Fruit fly (Drosophila melanogaster): ENCODE measurements around the gene CG46339.
A peak's percentile ranks its signal among the peaks of the same experiment; 100 is the strongest.

CG46339 gene

DNA sequence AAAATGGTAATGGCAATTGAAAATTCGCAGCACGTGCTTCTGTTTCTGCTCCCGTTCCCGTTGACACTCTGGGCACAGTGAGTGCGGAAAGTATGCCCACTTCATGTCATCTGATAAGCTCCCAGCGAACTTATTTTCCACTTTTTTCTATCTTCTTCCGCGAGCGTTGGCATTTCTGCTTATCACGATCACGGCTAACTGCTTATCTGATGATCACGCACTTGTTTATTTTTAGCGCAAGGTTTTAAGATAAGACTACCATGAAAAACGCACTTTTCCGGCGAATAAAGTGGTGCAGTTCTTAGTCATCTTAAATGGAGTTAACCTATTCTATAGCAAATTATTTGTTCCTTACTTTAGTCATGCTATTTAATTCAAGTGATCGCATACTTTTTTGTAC, 21.9 kb downstream of the CG46339 start (continued):
- TF ChIP-seq btn (GFP tag; optimal IDR thresholded peaks at IDR 0.05) (peak; percentile 19), CG8089 (GFP tag; optimal IDR thresholded peaks at IDR 0.05) (peak; percentile 7), bsh (GFP tag; optimal IDR thresholded peaks at IDR 0.05) (peak in 1 of 2 experiments; percentile 36), fd3F (GFP tag; optimal IDR thresholded peaks at IDR 0.05) (no peak), Asciz (GFP tag; optimal IDR thresholded peaks at IDR 0.05) (peak; percentile 11), Fer2 (tag; optimal IDR thresholded peaks at IDR 0.05) (no peak), cato (GFP tag; optimal IDR thresholded peaks at IDR 0.05; ENCODE audit: borderline replicate concordance) (no peak), BtbVII (GFP tag; optimal IDR thresholded peaks at IDR 0.05) (peak; percentile 48), Scr (GFP tag; IDR thresholded peaks at IDR 0.05; ENCODE audit: partially characterized antibody) (no peak), pros (GFP tag; optimal IDR thresholded peaks at IDR 0.05) (no peak), Taf1 (GFP tag; IDR thresholded peaks at IDR 0.05) (no peak), NFAT (GFP tag; IDR thresholded peaks at IDR 0.05) (no peak), sqz (GFP tag; optimal IDR thresholded peaks at IDR 0.05) (no peak), CG7963 (GFP tag; IDR thresholded peaks at IDR 0.05; ENCODE audit: partially characterized antibody) (no peak), NC2β (GFP tag; optimal IDR thresholded peaks at IDR 0.05) (peak; percentile 6), CG8924 (tag; optimal IDR thresholded peaks at IDR 0.05) (peak; percentile 35), CrebB (tag; optimal IDR thresholded peaks at IDR 0.05) (no peak), Fer3 (tag; optimal IDR thresholded peaks at IDR 0.05) (no peak), HLH54F (GFP tag; optimal IDR thresholded peaks at IDR 0.05) (peak; percentile 43), jing (GFP tag; optimal IDR thresholded peaks at IDR 0.05) (no peak), gsb-n (tag; optimal IDR thresholded peaks at IDR 0.05) (no peak), CG10654 (GFP tag; optimal IDR thresholded peaks at IDR 0.05) (peak; percentile 51), CG2116 (GFP tag; optimal IDR thresholded peaks at IDR 0.05) (no peak), br (optimal IDR thresholded peaks at IDR 0.05) (no peak), Usf (GFP tag; optimal IDR thresholded peaks at IDR 0.05) (no peak), CG4424 (GFP tag; optimal IDR thresholded peaks at IDR 0.05) (peak; percentile 36), grau (tag; optimal IDR thresholded peaks at IDR 0.05) (peak; percentile 60), CG5953 (GFP tag; IDR thresholded peaks at IDR 0.05) (no peak), Hr3 (GFP tag; optimal IDR thresholded peaks at IDR 0.05) (peak; percentile 31), dmrt99B (tag; optimal IDR thresholded peaks at IDR 0.05) (peak; percentile 75), lola (GFP tag; optimal IDR thresholded peaks at IDR 0.05) (peak in 1 of 3 experiments; percentile 14), Bgb (GFP tag; IDR thresholded peaks at IDR 0.05; ENCODE audit: partially characterized antibody) (no peak), E2f1 (GFP tag; IDR thresholded peaks at IDR 0.05) (no peak), dpn (GFP tag; optimal IDR thresholded peaks at IDR 0.05) (peak; percentile 19 to 44), shn (GFP tag; optimal IDR thresholded peaks at IDR 0.05) (no peak), D19B (GFP tag; optimal IDR thresholded peaks at IDR 0.05) (peak; percentile 37), trh (GFP tag; optimal IDR thresholded peaks at IDR 0.05) (no peak), ash1 (GFP tag; optimal IDR thresholded peaks at IDR 0.05) (no peak), Antp (GFP tag; optimal IDR thresholded peaks at IDR 0.05) (peak; percentile 15), Stat92E (GFP tag; optimal IDR thresholded peaks at IDR 0.05) (no peak), CG10431 (GFP tag; optimal IDR thresholded peaks at IDR 0.05) (no peak), trem (tag; optimal IDR thresholded peaks at IDR 0.05) (no peak), Dfd (GFP tag; optimal IDR thresholded peaks at IDR 0.05) (no peak), Hr39 (optimal IDR thresholded peaks at IDR 0.05) (no peak), CG12155 (GFP tag; optimal IDR thresholded peaks at IDR 0.05) (peak; percentile 23), HLH3B (GFP tag; IDR thresholded peaks at IDR 0.05) (peak; percentile 19; the same call in 1 of the 2 replicates), exex (tag; optimal IDR thresholded peaks at IDR 0.05) (peak; percentile 30), Elba2 (GFP tag; optimal IDR thresholded peaks at IDR 0.05) (no peak), inv (GFP tag; IDR thresholded peaks at IDR 0.05; ENCODE audit: partially characterized antibody) (no peak), pho (GFP tag; optimal IDR thresholded peaks at IDR 0.05) (no peak), CG11456 (GFP tag; IDR thresholded peaks at IDR 0.05) (0 out of 3 replicates have a peak, but pooled peaks have one; percentile 49)
